Fruit fly (Drosophila melanogaster): ENCODE data around the gene cu.

- TF ChIP-seq CG10348 (GFP tag; IDR thresholded peaks at IDR 0.05) (no peak), EcR (GFP tag; optimal IDR thresholded peaks at IDR 0.05) (peak; percentile 16), gl (tag; optimal IDR thresholded peaks at IDR 0.05) (peak; percentile 56)
Observed at dm6 chr3R:11221437-11222230, 24.2 kb downstream of the cu start, which contains the start of the genes CG6693 and RpL3.
